Fruit fly (Drosophila melanogaster) whole organism, prepupa: ENCODE measurements around the gene RpS8.
A peak's percentile ranks its signal among the peaks of the same experiment; 100 is the strongest.

ENCODE experiments used
- CG11762 ChIP-seq: fragments of 200-800 bp; sonication (Bioruptor generic); optimal IDR thresholded peaks from 3 replicates; lab custom pipeline; 2016; ENCODE audit warnings: missing biosample characterization, missing genetic modification characterization; ENCODE audit not compliant: insufficient read depth
- Gug ChIP-seq: fragments of 200-800 bp; sonication (Bioruptor generic); IDR thresholded peaks from 2 replicates; pipeline ENCODE4 v1.3.6; 2022; ENCODE audit warnings: missing biosample characterization, missing genetic modification characterization
- Hr38 ChIP-seq: sonication (Bioruptor generic); optimal IDR thresholded peaks from 2 replicates; lab custom pipeline; 2016; ENCODE audit warnings: missing biosample characterization, missing genetic modification characterization
- Met ChIP-seq: fragments of 200-800 bp; sonication (Bioruptor generic); optimal IDR thresholded peaks from 3 replicates; lab custom pipeline; 2016; ENCODE audit warnings: missing biosample characterization, missing genetic modification characterization
- Sox102F ChIP-seq: fragments of 200-800 bp; sonication (Bioruptor generic); optimal IDR thresholded peaks from 2 replicates; lab custom pipeline; 2016; ENCODE audit warnings: missing biosample characterization, mild to moderate bottlenecking, missing genetic modification characterization
- svp ChIP-seq: fragments of 200-800 bp; sonication (Bioruptor generic); peaks from one replicate; lab custom pipeline; 2016; ENCODE audit warnings: missing biosample characterization, missing genetic modification characterization

DNA sequence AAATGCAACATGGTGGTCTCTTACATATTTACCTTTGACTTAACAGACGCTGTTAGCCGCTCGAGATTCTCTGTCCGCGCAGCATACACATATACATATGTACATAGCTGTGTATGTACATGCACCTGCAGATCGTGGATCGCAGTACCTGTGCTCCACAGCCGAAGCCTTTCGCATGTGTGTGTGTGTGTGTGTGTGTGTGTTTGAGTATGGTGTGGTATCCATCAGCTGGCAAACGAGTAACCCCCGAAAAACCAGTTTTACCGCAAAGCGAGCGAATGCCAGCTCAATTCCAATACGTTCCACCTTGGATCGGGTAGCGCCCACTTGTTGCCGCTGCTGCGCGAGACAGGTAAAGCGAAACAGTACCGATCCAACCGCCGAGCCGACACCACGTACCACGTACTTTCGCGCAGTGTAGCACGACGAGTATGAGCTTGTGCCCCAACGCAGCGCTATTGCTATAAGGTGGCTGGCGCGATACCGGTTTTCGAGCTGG is 20.0 kb upstream of the RpS8 start, which contains the start of gene Cad99C:
- TF ChIP-seq Sox102F (GFP tag; lab: Kevin White, UChicago) = peak; percentile 50
- TF ChIP-seq svp (GFP tag; lab: Kevin White, UChicago) = no peak
- no peak for TF ChIP-seq Gug (GFP tag; lab: Robert Waterston, UW)
- peak; percentile 4 for TF ChIP-seq Met (GFP tag; lab: Kevin White, UChicago)
- TF ChIP-seq CG11762 = no peak
- no peak for TF ChIP-seq Hr38
